Worm (Caenorhabditis elegans): ENCODE results near the gene fbxa-27.

- TF ChIP-seq unc-30 (tag; optimal IDR thresholded peaks at IDR 0.05), result no peak
- no peak for TF ChIP-seq nhr-77 (tag; optimal IDR thresholded peaks at IDR 0.05)
- TF ChIP-seq pqm-1 (tag; optimal IDR thresholded peaks at IDR 0.05), result peak; percentile 51
- no peak for TF ChIP-seq vab-15 (tag; optimal IDR thresholded peaks at IDR 0.05)
- no peak for TF ChIP-seq nhr-28 (tag; optimal IDR thresholded peaks at IDR 0.05)
- no peak for TF ChIP-seq pax-3 (tag; optimal IDR thresholded peaks at IDR 0.05)
- no peak for TF ChIP-seq ceh-88 (GFP tag; IDR thresholded peaks at IDR 0.05)
- no peak for TF ChIP-seq sup-37 (GFP tag; optimal IDR thresholded peaks at IDR 0.05)
Observed at ce11 chrIII:1392763-1393162, 50.0 kb downstream of the fbxa-27 start.

Data from whole organism, L1 larva.